Worm (Caenorhabditis elegans) whole organism, mixed stage, embryonic: ENCODE data around the gene agxt-1.

Experiments
- M03D4.4 ChIP-seq: sonication (generic microtip); optimal IDR thresholded peaks from 2 replicates; lab custom pipeline; 2017; ENCODE audit warnings: mild to moderate bottlenecking, missing genetic modification characterization, missing compliant biosample characterization
- bed-3 ChIP-seq: fragments of 200-800 bp; sonication (Bioruptor generic); optimal IDR thresholded peaks from 3 replicates; lab custom pipeline; 2018; ENCODE audit warnings: mild to moderate bottlenecking, missing genetic modification characterization, moderate library complexity, missing compliant biosample characterization
- blmp-1 ChIP-seq: fragments of 150-350 bp; optimal IDR thresholded peaks from 2 replicates; lab custom pipeline; 2014; ENCODE audit warnings: missing biosample characterization, missing genetic modification characterization
- ceh-39 ChIP-seq: fragments of 150-350 bp; optimal IDR thresholded peaks from 2 replicates; lab custom pipeline; 2014; ENCODE audit warnings: missing biosample characterization, missing genetic modification characterization
- ceh-43 ChIP-seq: fragments of 200-800 bp; sonication (Bioruptor generic); optimal IDR thresholded peaks from 2 replicates; lab custom pipeline; 2018; ENCODE audit warnings: mild to moderate bottlenecking, missing genetic modification characterization, moderate library complexity, missing compliant biosample characterization
- ceh-83 ChIP-seq: fragments of 200-800 bp; sonication (Bioruptor generic); optimal IDR thresholded peaks from 2 replicates; lab custom pipeline; 2018; ENCODE audit warnings: mild to moderate bottlenecking, missing genetic modification characterization, missing compliant biosample characterization
- ces-1 ChIP-seq: fragments of 150-350 bp; optimal IDR thresholded peaks from 2 replicates; lab custom pipeline; 2014; ENCODE audit warnings: missing biosample characterization, missing genetic modification reagents, missing genetic modification characterization
- cnd-1 ChIP-seq: fragments of 200-800 bp; sonication (Bioruptor generic); optimal IDR thresholded peaks from 2 replicates; lab custom pipeline; 2018; ENCODE audit warnings: mild to moderate bottlenecking, missing genetic modification characterization, missing compliant biosample characterization
- drap-1 ChIP-seq: fragments of 200-800 bp; sonication (Bioruptor generic); optimal IDR thresholded peaks from 3 replicates; lab custom pipeline; 2018; ENCODE audit warnings: mild to moderate bottlenecking, missing genetic modification characterization, missing compliant biosample characterization
- elt-1 ChIP-seq: sonication (generic microtip); optimal IDR thresholded peaks from 2 replicates; lab custom pipeline; 2017; ENCODE audit warnings: missing genetic modification characterization, mild to moderate bottlenecking, missing compliant biosample characterization, antibody characterized with exemption, moderate library complexity, borderline replicate concordance; ENCODE audit not compliant: insufficient read depth
- elt-3 ChIP-seq: fragments of 150-350 bp; optimal IDR thresholded peaks from 2 replicates; lab custom pipeline; 2014; ENCODE audit warnings: missing biosample characterization, missing genetic modification characterization
- flh-1 ChIP-seq: fragments of 200-800 bp; sonication (Bioruptor generic); optimal IDR thresholded peaks from 2 replicates; lab custom pipeline; 2018; ENCODE audit warnings: mild to moderate bottlenecking, missing genetic modification characterization, moderate library complexity, missing compliant biosample characterization
- ham-2 ChIP-seq: fragments of 200-800 bp; sonication (Bioruptor generic); optimal IDR thresholded peaks from 2 replicates; lab custom pipeline; 2018; ENCODE audit warnings: mild to moderate bottlenecking, missing genetic modification characterization, missing compliant biosample characterization
- hlh-1 ChIP-seq: fragments of 150-350 bp; optimal IDR thresholded peaks from 2 replicates; lab custom pipeline; 2014; ENCODE audit warnings: missing biosample characterization, missing genetic modification reagents, missing genetic modification characterization
- lin-13 ChIP-seq: fragments of 150-350 bp; optimal IDR thresholded peaks from 2 replicates; lab custom pipeline; 2014; ENCODE audit warnings: missing biosample characterization, missing genetic modification characterization
- lin-32 ChIP-seq: fragments of 200-800 bp; sonication (Bioruptor generic); optimal IDR thresholded peaks from 2 replicates; lab custom pipeline; 2018; ENCODE audit warnings: mild to moderate bottlenecking, missing genetic modification characterization, missing compliant biosample characterization
- lsy-2 ChIP-seq: fragments of 150-350 bp; optimal IDR thresholded peaks from 2 replicates; lab custom pipeline; 2014; ENCODE audit warnings: missing biosample characterization, missing genetic modification characterization
- mab-5 ChIP-seq: fragments of 150-350 bp; optimal IDR thresholded peaks from 2 replicates; lab custom pipeline; 2014; ENCODE audit warnings: missing biosample characterization, missing genetic modification characterization
- mls-2 ChIP-seq: sonication (generic microtip); optimal IDR thresholded peaks from 2 replicates; lab custom pipeline; 2016; ENCODE audit warnings: mild to moderate bottlenecking, missing genetic modification characterization, moderate library complexity, missing compliant biosample characterization
- nhr-12 ChIP-seq: fragments of 150-350 bp; optimal IDR thresholded peaks from 2 replicates; lab custom pipeline; 2014; ENCODE audit warnings: missing biosample characterization, missing genetic modification characterization
- nhr-237 ChIP-seq: fragments of 150-350 bp; optimal IDR thresholded peaks from 2 replicates; lab custom pipeline; 2014; ENCODE audit warnings: missing biosample characterization, missing genetic modification characterization
- nhr-28 ChIP-seq: fragments of 150-350 bp; optimal IDR thresholded peaks from 2 replicates; lab custom pipeline; 2014; ENCODE audit warnings: missing biosample characterization, missing genetic modification characterization
- nhr-76 ChIP-seq: sonication (generic microtip); optimal IDR thresholded peaks from 2 replicates; lab custom pipeline; 2017; ENCODE audit warnings: missing biosample characterization, missing genetic modification characterization
- pha-4 ChIP-seq: fragments of 150-350 bp; optimal IDR thresholded peaks from 2 replicates; lab custom pipeline; 2018; ENCODE audit warnings: missing biosample characterization, missing genetic modification reagents, missing genetic modification characterization
- sem-2 ChIP-seq: fragments of 200-800 bp; sonication (Bioruptor generic); optimal IDR thresholded peaks from 2 replicates; lab custom pipeline; 2018; ENCODE audit warnings: mild to moderate bottlenecking, missing genetic modification characterization, missing compliant biosample characterization
- snpc-4 ChIP-seq: fragments of 150-350 bp; optimal IDR thresholded peaks from 2 replicates; lab custom pipeline; 2014; ENCODE audit warnings: missing biosample characterization, missing genetic modification characterization
- sptf-1 ChIP-seq: sonication (generic microtip); optimal IDR thresholded peaks from 2 replicates; lab custom pipeline; 2017; ENCODE audit warnings: mild to moderate bottlenecking, missing genetic modification characterization, moderate library complexity, missing compliant biosample characterization
- tbx-8 ChIP-seq: fragments of 200-800 bp; sonication (Bioruptor generic); optimal IDR thresholded peaks from 2 replicates; lab custom pipeline; 2018; ENCODE audit warnings: mild to moderate bottlenecking, missing genetic modification characterization, moderate library complexity, missing compliant biosample characterization
- unc-120 ChIP-seq: sonication (generic microtip); optimal IDR thresholded peaks from 2 replicates; lab custom pipeline; 2017; ENCODE audit warnings: missing genetic modification characterization, missing compliant biosample characterization; ENCODE audit not compliant: poor library complexity, severe bottlenecking
- unc-39 ChIP-seq: fragments of 150-350 bp; optimal IDR thresholded peaks from 2 replicates; lab custom pipeline; 2014; ENCODE audit warnings: missing biosample characterization, missing genetic modification characterization
- unc-62 ChIP-seq: fragments of 150-350 bp; optimal IDR thresholded peaks from 2 replicates; lab custom pipeline; 2014; ENCODE audit warnings: missing biosample characterization, missing genetic modification reagents, missing genetic modification characterization
- zip-8 ChIP-seq: fragments of 150-350 bp; optimal IDR thresholded peaks from 2 replicates; lab custom pipeline; 2014; ENCODE audit warnings: missing biosample characterization, missing genetic modification characterization
- ztf-11 ChIP-seq: fragments of 150-350 bp; optimal IDR thresholded peaks from 2 replicates; lab custom pipeline; 2014; ENCODE audit warnings: missing biosample characterization, missing genetic modification characterization

agxt-1 gene

DNA sequence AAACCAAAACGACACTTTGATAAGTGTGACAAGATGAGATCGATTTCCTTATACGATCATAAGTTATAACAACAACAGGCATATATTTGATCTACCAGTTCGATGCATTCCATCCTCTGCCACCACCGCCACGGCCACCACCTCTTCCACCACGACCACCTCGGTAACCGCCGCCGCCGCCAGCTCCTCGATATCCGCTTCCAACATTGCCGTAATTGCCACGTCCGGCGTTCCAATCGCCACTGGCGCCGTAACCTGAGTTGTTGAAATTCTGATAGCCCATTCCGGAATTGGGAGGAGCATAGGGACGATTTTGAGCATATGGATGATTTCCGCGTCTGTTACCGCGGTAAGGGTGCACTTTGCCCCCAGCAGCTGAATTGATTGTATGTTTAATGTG, 33.1 kb downstream of the agxt-1 start:
- TF ChIP-seq lin-13 (tag; lab: Kevin White, UChicago): no peak
- TF ChIP-seq sptf-1 (tag; lab: Kevin White, UChicago): no peak
- TF ChIP-seq unc-39: no peak
- TF ChIP-seq ham-2 (GFP tag; lab: Kevin White, UChicago): no peak
- TF ChIP-seq ztf-11 (tag; lab: Kevin White, UChicago): no peak
- TF ChIP-seq ceh-39: no peak
- TF ChIP-seq elt-1 (tag; lab: Kevin White, UChicago): no peak
- no peak for TF ChIP-seq bed-3 (GFP tag; lab: Kevin White, UChicago)
- no peak for TF ChIP-seq M03D4.4 (tag; lab: Kevin White, UChicago)
- TF ChIP-seq unc-62 (GFP tag; lab: Kevin White, UChicago): no peak
- no peak for TF ChIP-seq nhr-28 (tag; lab: Kevin White, UChicago)

ce11 chrII:8883559-8883958, 38.2 kb downstream of the agxt-1 start, which contains the start of gene rha-1:
Gene rha-1, minus strand, starts transcription at chrII:8883659.
- TF ChIP-seq hlh-1 (tag; lab: Kevin White, UChicago): no peak
- TF ChIP-seq bed-3 (GFP tag; lab: Kevin White, UChicago): no peak
- TF ChIP-seq ceh-83 (GFP tag; lab: Kevin White, UChicago): no peak
- no peak for TF ChIP-seq ceh-39
- TF ChIP-seq ham-2 (GFP tag; lab: Kevin White, UChicago): no peak
- no peak for TF ChIP-seq elt-1 (tag; lab: Kevin White, UChicago)
- no peak for TF ChIP-seq unc-120 (tag; lab: Kevin White, UChicago)
- no peak for TF ChIP-seq unc-39
- no peak for TF ChIP-seq flh-1

ce11 chrII:8884262-8884949, 39.0 kb downstream of the agxt-1 start, which contains the start of the genes T07D4.5 and ddx-19:
Gene T07D4.5, minus strand, starts transcription at chrII:8884332.
Gene ddx-19, plus strand, starts transcription at chrII:8884899.
- TF ChIP-seq pha-4 (tag; lab: Kevin White, UChicago) (peak; percentile 38), ceh-43 (GFP tag; lab: Kevin White, UChicago) (no peak), ceh-83 (GFP tag; lab: Kevin White, UChicago) (no peak), flh-1 (no peak), lsy-2 (tag; lab: Kevin White, UChicago) (peak; percentile 96), snpc-4 (no peak), mls-2 (tag; lab: Kevin White, UChicago) (no peak)

DNA sequence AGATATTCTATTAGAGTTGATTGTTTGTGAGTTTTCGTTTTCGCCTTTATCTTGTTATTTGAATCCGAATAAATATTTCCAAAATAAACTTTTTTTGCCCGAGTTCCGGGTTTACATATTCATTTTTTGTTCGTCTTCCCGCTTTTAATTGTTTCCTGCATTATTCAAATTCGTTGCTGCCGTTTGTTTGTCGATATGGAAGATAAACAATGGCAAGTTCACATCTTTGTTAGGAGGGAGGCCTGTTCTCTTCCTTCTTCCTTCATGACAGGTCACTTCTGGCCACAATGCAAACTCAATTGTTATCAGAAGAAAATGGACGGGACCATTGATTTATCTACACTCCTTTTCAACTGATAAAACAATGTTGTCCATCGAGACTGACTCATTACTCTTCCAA, 44.2 kb downstream of the agxt-1 start:
- TF ChIP-seq zip-8 (tag; lab: Kevin White, UChicago) (no peak), cnd-1 (tag; lab: Kevin White, UChicago) (no peak), elt-3 (tag; lab: Kevin White, UChicago) (no peak), snpc-4 (no peak), nhr-12 (tag; lab: Kevin White, UChicago) (no peak), pha-4 (tag; lab: Kevin White, UChicago) (no peak), tbx-8 (GFP tag; lab: Kevin White, UChicago) (no peak), sem-2 (GFP tag; lab: Kevin White, UChicago) (no peak), blmp-1 (tag; lab: Kevin White, UChicago) (no peak), ces-1 (GFP tag; lab: Kevin White, UChicago) (no peak), drap-1 (GFP tag; lab: Kevin White, UChicago) (no peak), ceh-83 (GFP tag; lab: Kevin White, UChicago) (no peak), ham-2 (GFP tag; lab: Kevin White, UChicago) (no peak), hlh-1 (tag; lab: Kevin White, UChicago) (no peak), nhr-237 (no peak), nhr-76 (tag; lab: Kevin White, UChicago) (no peak), mls-2 (tag; lab: Kevin White, UChicago) (no peak), mab-5 (no peak), lin-32 (GFP tag; lab: Kevin White, UChicago) (no peak), sptf-1 (tag; lab: Kevin White, UChicago) (no peak)
